Fruit fly (Drosophila melanogaster): ENCODE results near the gene wgn.

The wgn gene

DNA sequence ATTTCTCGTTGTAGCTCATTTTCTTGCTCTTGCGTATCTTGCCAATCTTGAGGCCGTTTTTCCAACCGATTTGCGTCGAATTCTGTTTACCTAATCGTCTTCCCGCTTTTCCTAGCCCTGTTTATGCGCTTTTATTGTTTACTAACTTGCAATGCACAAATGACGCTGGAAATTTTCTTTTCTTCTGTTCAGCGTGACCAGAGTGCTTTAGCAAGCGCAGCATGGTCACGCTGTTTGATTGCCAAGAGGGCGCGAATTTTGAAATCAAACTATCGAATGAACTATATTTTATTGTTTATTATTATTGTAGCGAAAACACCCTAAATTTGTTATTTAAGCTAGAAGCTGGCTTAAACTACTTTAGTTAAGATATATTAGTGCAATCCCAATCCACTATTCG, 15.5 kb upstream of the wgn start, which contains the start of gene Hou (continued):
- TF ChIP-seq stc (GFP tag; IDR thresholded peaks at IDR 0.05) (no peak), eve (GFP tag; optimal IDR thresholded peaks at IDR 0.05) (no peak), CG5245 (GFP tag; optimal IDR thresholded peaks at IDR 0.05) (no peak), CG30431 (GFP tag; optimal IDR thresholded peaks at IDR 0.05) (no peak), CG3726 (GFP tag; IDR thresholded peaks at IDR 0.05) (no peak), lilli (GFP tag; optimal IDR thresholded peaks at IDR 0.05) (no peak), CG34224 (GFP tag; IDR thresholded peaks at IDR 0.05; ENCODE audit: partially characterized antibody) (peak; percentile 43; the same call in 1 of the 3 replicates), CG1603 (tag; optimal IDR thresholded peaks at IDR 0.05) (peak; percentile 42), CG13287 (GFP tag; IDR thresholded peaks at IDR 0.05; ENCODE audit: partially characterized antibody) (peak; percentile 79), pros (GFP tag; optimal IDR thresholded peaks at IDR 0.05) (no peak), Hr51 (GFP tag; optimal IDR thresholded peaks at IDR 0.05) (no peak), unc-4 (GFP tag; IDR thresholded peaks at IDR 0.05; ENCODE audit: partially characterized antibody) (peak; percentile 66)

DNA sequence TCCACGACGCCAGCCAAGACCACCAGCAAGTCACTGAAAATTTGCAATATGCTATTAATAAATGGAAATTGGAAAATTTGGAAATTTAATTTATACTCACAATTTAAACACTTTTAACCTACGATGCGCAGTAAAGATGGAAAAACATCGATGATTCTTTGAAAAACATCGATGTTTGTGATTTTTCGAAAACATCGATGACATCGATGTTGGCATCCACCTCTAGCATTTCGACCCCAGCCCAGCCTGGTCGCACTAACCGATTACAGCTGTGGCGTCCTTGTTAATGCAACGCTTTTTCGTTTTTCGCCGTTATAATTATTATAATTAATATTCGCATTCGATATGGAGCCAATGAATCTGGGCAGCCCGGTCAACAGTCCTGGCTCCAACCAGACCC, 13.3 kb upstream of the wgn start, which contains the start of gene Nup35:
TSS of gene Nup35 (plus strand) at position 222 of the 400 bp plus-strand sequence.
- TF ChIP-seq inv (GFP tag; IDR thresholded peaks at IDR 0.05; ENCODE audit: partially characterized antibody) (peak; percentile 62), CG9932 (GFP tag; IDR thresholded peaks at IDR 0.05) (no peak), CG11695 (GFP tag; IDR thresholded peaks at IDR 0.05) (no peak), CoRest (tag; optimal IDR thresholded peaks at IDR 0.05) (peak; percentile 34), CG6254 (GFP tag; optimal IDR thresholded peaks at IDR 0.05) (no peak), eyg (GFP tag; optimal IDR thresholded peaks at IDR 0.05) (no peak), CG17829 (tag; optimal IDR thresholded peaks at IDR 0.05) (no peak), unc-4 (GFP tag; IDR thresholded peaks at IDR 0.05; ENCODE audit: partially characterized antibody) (peak; percentile 69), cato (GFP tag; optimal IDR thresholded peaks at IDR 0.05; ENCODE audit: borderline replicate concordance) (no peak), ftz-f1 (GFP tag; optimal IDR thresholded peaks at IDR 0.05) (peak; percentile 20), CG13123 (GFP tag; optimal IDR thresholded peaks at IDR 0.05) (no peak), CG42726 (GFP tag; IDR thresholded peaks at IDR 0.05; ENCODE audit: partially characterized antibody) (peak; percentile 68; the same call in 1 of the 2 replicates), gsb (GFP tag; IDR thresholded peaks at IDR 0.05) (no peak), pzg (GFP tag; optimal IDR thresholded peaks at IDR 0.05) (peak; percentile 55), Lpt (GFP tag; optimal IDR thresholded peaks at IDR 0.05) (no peak), pb (GFP tag; optimal IDR thresholded peaks at IDR 0.05) (no peak), Med (GFP tag) (peak; percentile 49), tio (GFP tag; optimal IDR thresholded peaks at IDR 0.05) (no peak), fd3F (GFP tag; optimal IDR thresholded peaks at IDR 0.05) (no peak), emc (GFP tag; optimal IDR thresholded peaks at IDR 0.05) (no peak), CG7963 (GFP tag; IDR thresholded peaks at IDR 0.05; ENCODE audit: partially characterized antibody) (peak; percentile 74; the same call in 2 of the 3 replicates), CG32767 (GFP tag; IDR thresholded peaks at IDR 0.05) (no peak), bigmax (GFP tag; optimal IDR thresholded peaks at IDR 0.05) (no peak), onecut (GFP tag; IDR thresholded peaks at IDR 0.05) (no peak), CG11504 (tag; optimal IDR thresholded peaks at IDR 0.05) (no peak), sqz (GFP tag; optimal IDR thresholded peaks at IDR 0.05) (no peak), CG11456 (GFP tag; IDR thresholded peaks at IDR 0.05) (no peak), bbx (GFP tag; IDR thresholded peaks at IDR 0.05; ENCODE audit: partially characterized antibody) (peak; percentile 75), tna (GFP tag; IDR thresholded peaks at IDR 0.05; ENCODE audit: partially characterized antibody) (peak; percentile 66), Hey (tag; optimal IDR thresholded peaks at IDR 0.05) (no peak), gt (GFP tag; IDR thresholded peaks at IDR 0.05) (no peak), gce (GFP tag; IDR thresholded peaks at IDR 0.05) (no peak), CG10979 (tag; optimal IDR thresholded peaks at IDR 0.05) (no peak), hth (optimal IDR thresholded peaks at IDR 0.05) (no peak), CG17361 (GFP tag; IDR thresholded peaks at IDR 0.05) (no peak), trh (GFP tag; optimal IDR thresholded peaks at IDR 0.05) (no peak), Dbx (GFP tag; IDR thresholded peaks at IDR 0.05) (no peak), CG16813 (GFP tag; IDR thresholded peaks at IDR 0.05; ENCODE audit: partially characterized antibody) (peak; percentile 78), hbn (GFP tag; IDR thresholded peaks at IDR 0.05; ENCODE audit: partially characterized antibody) (peak; percentile 46)
